Fruit fly (Drosophila melanogaster) whole organism, prepupa: ENCODE measurements around the gene Sc2.

ENCODE experiments used
- Blimp-1 ChIP-seq: fragments of 200-800 bp; sonication (Bioruptor generic); optimal IDR thresholded peaks from 3 replicates; lab custom pipeline; 2017; ENCODE audit warnings: missing biosample characterization, missing genetic modification characterization, mild to moderate bottlenecking, moderate library complexity, missing genetic modification reagents
- Hr4 ChIP-seq: fragments of 200-800 bp; sonication (Bioruptor generic); optimal IDR thresholded peaks from 3 replicates; lab custom pipeline; 2016; ENCODE audit warnings: missing biosample characterization, missing genetic modification characterization
- Lpt ChIP-seq: fragments of 200-800 bp; sonication (Bioruptor generic); optimal IDR thresholded peaks from 3 replicates; lab custom pipeline; 2016; ENCODE audit warnings: missing biosample characterization, missing genetic modification characterization
- Met ChIP-seq: fragments of 200-800 bp; sonication (Bioruptor generic); optimal IDR thresholded peaks from 3 replicates; lab custom pipeline; 2016; ENCODE audit warnings: missing biosample characterization, missing genetic modification characterization
- acj6 ChIP-seq: fragments of 200-800 bp; sonication (Bioruptor generic); optimal IDR thresholded peaks from 3 replicates; lab custom pipeline; 2016; ENCODE audit warnings: missing biosample characterization, missing genetic modification characterization
- cyc ChIP-seq: fragments of 200-800 bp; sonication (Bioruptor generic); optimal IDR thresholded peaks from 3 replicates; lab custom pipeline; 2016; ENCODE audit warnings: missing biosample characterization, missing genetic modification characterization
- dac ChIP-seq: fragments of 200-800 bp; sonication (Bioruptor generic); optimal IDR thresholded peaks from 2 replicates; lab custom pipeline; 2017; ENCODE audit warnings: missing biosample characterization, mild to moderate bottlenecking, missing genetic modification characterization
- dsx ChIP-seq: fragments of 200-800 bp; optimal IDR thresholded peaks from 3 replicates; lab custom pipeline; 2019; ENCODE audit warnings: missing biosample characterization, mild to moderate bottlenecking, missing genetic modification characterization, moderate library complexity; ENCODE audit not compliant: poor library complexity, severe bottlenecking

DNA sequence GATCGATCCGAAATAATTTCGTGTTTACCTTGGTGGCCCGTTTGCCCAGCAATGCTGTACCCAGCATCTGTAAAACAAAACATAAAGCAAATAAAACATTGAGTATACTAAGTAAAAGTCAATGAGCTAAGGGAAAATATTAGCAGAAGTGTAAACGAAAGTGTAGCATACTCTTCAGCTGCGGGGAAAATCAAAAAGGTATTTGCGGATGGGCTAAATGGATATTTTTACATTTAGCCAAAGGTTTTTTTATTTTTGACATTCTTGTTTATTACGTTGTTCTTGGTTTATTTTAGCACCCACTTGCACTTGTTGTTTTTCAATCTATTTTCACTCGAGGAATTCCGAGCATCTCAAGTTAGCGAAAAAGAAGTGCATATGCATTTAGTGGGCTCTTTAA lies 27.6 kb downstream of the Sc2 start:
- TF ChIP-seq Blimp-1 (no peak), Met (GFP tag; lab: Kevin White, UChicago) (no peak), acj6 (no peak), cyc (no peak), dac (GFP tag; lab: Kevin White, UChicago) (no peak), Hr4 (no peak), Lpt (GFP tag; lab: Kevin White, UChicago) (no peak), dsx (GFP tag; lab: Kevin White, UChicago) (no peak)
